Worm (Caenorhabditis elegans): ENCODE results near the gene R144.6.

DNA sequence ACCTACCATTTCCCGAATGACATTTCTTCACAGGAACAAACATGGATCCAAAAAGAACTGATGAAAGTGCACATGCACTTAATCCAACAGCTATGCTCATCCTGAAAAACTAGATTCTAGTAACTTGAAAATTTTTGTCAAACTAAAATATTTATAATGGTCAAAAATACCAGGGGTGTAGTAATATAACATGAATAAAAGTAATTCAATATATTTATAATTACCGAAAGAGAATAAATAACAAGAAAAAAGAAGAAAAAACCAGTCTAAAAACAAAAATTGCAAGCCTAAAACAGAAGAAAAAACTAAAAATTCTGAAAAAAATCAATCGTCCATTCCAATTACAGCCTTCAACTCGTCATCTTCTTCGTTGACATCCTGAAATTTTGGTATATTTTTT, at the start of gene R144.6:
- TF ChIP-seq egrh-3 (GFP tag; IDR thresholded peaks at IDR 0.05) (no peak), snpc-1.1 (tag; optimal IDR thresholded peaks at IDR 0.05; ENCODE audit: insufficient read depth) (no peak), ztf-22 (GFP tag; optimal IDR thresholded peaks at IDR 0.05) (no peak), snpc-3.4 (tag; optimal IDR thresholded peaks at IDR 0.05) (no peak), lir-1 (GFP tag; conservative IDR thresholded peaks at IDR 0.05) (no peak), mxl-1 (tag; optimal IDR thresholded peaks at IDR 0.05) (no peak), unc-62 (GFP tag; optimal IDR thresholded peaks at IDR 0.05) (no peak), ama-1 (optimal IDR thresholded peaks at IDR 0.05) (no peak), ama-1 (GFP tag; optimal IDR thresholded peaks at IDR 0.05) (no peak), hlh-26 (GFP tag; conservative IDR thresholded peaks at IDR 0.05) (no peak), B0261.1 (tag; optimal IDR thresholded peaks at IDR 0.05) (no peak), B0336.3 (GFP tag; IDR thresholded peaks at IDR 0.05) (no peak), zim-3 (tag; optimal IDR thresholded peaks at IDR 0.05) (no peak), mel-28 (tag; optimal IDR thresholded peaks at IDR 0.05; ENCODE audit: borderline replicate concordance) (no peak)
